Worm (Caenorhabditis elegans): ENCODE data around the gene grl-10.

grl-10 gene

ce11 chrV:7778999-7779398 is 4.7 kb downstream of the grl-10 start:
- TF ChIP-seq F49E8.2 (tag; optimal IDR thresholded peaks at IDR 0.05; ENCODE audit: borderline replicate concordance) (peak; percentile 39), lin-38 (GFP tag; IDR thresholded peaks at IDR 0.05) (peak; percentile 48; the same call in 1 of the 2 replicates), dmd-6 (GFP tag; IDR thresholded peaks at IDR 0.05) (no peak), zip-11 (GFP tag; IDR thresholded peaks at IDR 0.05) (no peak), nhr-28 (tag; optimal IDR thresholded peaks at IDR 0.05) (peak; percentile 37), pha-4 (GFP tag; IDR thresholded peaks at IDR 0.05) (0 out of 2 replicates have a peak, but pooled peaks have one; percentile 12), pha-4 (tag; optimal IDR thresholded peaks at IDR 0.05) (no peak), aha-1 (tag) (peak; percentile 57)

- TF ChIP-seq nhr-77 (tag; optimal IDR thresholded peaks at IDR 0.05) (no peak), nhr-76 (tag; optimal IDR thresholded peaks at IDR 0.05) (no peak), lin-15B (tag; optimal IDR thresholded peaks at IDR 0.05) (no peak), R02D3.7 (tag; optimal IDR thresholded peaks at IDR 0.05) (no peak), dpl-1 (GFP tag; optimal IDR thresholded peaks at IDR 0.05) (no peak), unc-39 (tag; optimal IDR thresholded peaks at IDR 0.05) (no peak)
These were observed 7.2 kb downstream of the grl-10 start, which contains the start of gene cyp-32A1 for ce11 chrV:7781511-7781910. Gene cyp-32A1, plus strand, starts transcription at chrV:7781811.

DNA sequence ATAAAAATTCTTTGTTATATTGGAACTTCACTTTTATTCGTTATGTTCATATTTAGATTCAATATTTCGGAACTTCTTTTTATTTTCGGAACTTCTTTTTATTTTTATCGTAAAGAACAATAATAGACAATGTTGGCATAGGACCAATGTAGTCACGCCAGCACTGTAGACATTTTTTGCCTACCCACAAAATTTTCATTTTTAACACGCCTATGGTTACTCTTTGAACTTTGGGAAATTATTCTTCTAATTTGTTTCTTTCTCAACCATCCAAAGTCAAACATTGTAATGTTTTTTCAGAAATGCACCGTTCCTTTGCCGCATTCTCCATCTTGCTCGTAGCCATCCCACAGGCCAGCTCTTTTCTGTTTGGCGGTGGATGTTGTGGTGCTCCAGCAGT is 10.8 kb downstream of the grl-10 start, which contains the start of gene C26F1.1:
Gene C26F1.1 (plus strand): TSS at position 301 of the 400 bp plus-strand sequence.
- peak in 1 of 2 experiments; percentile 2 for TF ChIP-seq unc-62 (GFP tag; optimal IDR thresholded peaks at IDR 0.05 in 1 of 2)
- no peak for TF ChIP-seq unc-62 (tag; optimal IDR thresholded peaks at IDR 0.05)
- TF ChIP-seq lir-3 (tag; optimal IDR thresholded peaks at IDR 0.05): no peak

- TF ChIP-seq ceh-20 (GFP tag; IDR thresholded peaks at IDR 0.05) (0 out of 2 replicates have a peak, but pooled peaks have one; percentile 38), vab-7 (GFP tag; IDR thresholded peaks at IDR 0.05) (no peak), unc-62 (GFP tag; optimal IDR thresholded peaks at IDR 0.05 in 1 of 2) (peak in 1 of 2 experiments; percentile 93), unc-62 (tag; optimal IDR thresholded peaks at IDR 0.05) (no peak), T20F7.1 (GFP tag; optimal IDR thresholded peaks at IDR 0.05) (no peak), attf-4 (tag; optimal IDR thresholded peaks at IDR 0.05) (no peak), spr-1 (tag; optimal IDR thresholded peaks at IDR 0.05) (no peak), aha-1 (tag) (no peak)
These were observed 11.5 kb downstream of the grl-10 start for ce11 chrV:7785885-7786284.

ce11 chrV:7786639-7787038 is 12.3 kb downstream of the grl-10 start:
- TF ChIP-seq hlh-30 (tag; optimal IDR thresholded peaks at IDR 0.05; ENCODE audit: insufficient read depth) (peak; percentile 57), lin-1 (GFP tag; IDR thresholded peaks at IDR 0.05) (0 out of 2 replicates have a peak, but pooled peaks have one; percentile 27), hlh-11 (tag; optimal IDR thresholded peaks at IDR 0.05) (peak; percentile 74), hif-1 (tag; optimal IDR thresholded peaks at IDR 0.05) (no peak), nhr-102 (tag; optimal IDR thresholded peaks at IDR 0.05) (no peak), nhr-28 (tag; optimal IDR thresholded peaks at IDR 0.05) (peak; percentile 50), aha-1 (tag) (no peak), pha-4 (GFP tag; IDR thresholded peaks at IDR 0.05) (peak; percentile 41; the same call in 1 of the 2 replicates), pha-4 (tag; optimal IDR thresholded peaks at IDR 0.05) (no peak), T26A8.4 (GFP tag; IDR thresholded peaks at IDR 0.05) (peak; percentile 44; the same call in 1 of the 2 replicates), nhr-48 (tag; optimal IDR thresholded peaks at IDR 0.05) (peak; percentile 52), daf-16 (GFP tag; optimal IDR thresholded peaks at IDR 0.05) (no peak), daf-16 (tag; optimal IDR thresholded peaks at IDR 0.05) (peak; percentile 67), ceh-32 (tag; optimal IDR thresholded peaks at IDR 0.05; ENCODE audit: poor library complexity) (no peak), pqm-1 (tag; optimal IDR thresholded peaks at IDR 0.05) (peak; percentile 83), vab-7 (GFP tag; IDR thresholded peaks at IDR 0.05) (no peak), dmd-6 (GFP tag; IDR thresholded peaks at IDR 0.05) (peak; percentile 50), egl-43 (GFP tag; IDR thresholded peaks at IDR 0.05) (no peak), mxl-3 (GFP tag; optimal IDR thresholded peaks at IDR 0.05) (peak; percentile 13), F10B5.3 (tag; optimal IDR thresholded peaks at IDR 0.05) (no peak), dve-1 (tag; optimal IDR thresholded peaks at IDR 0.05; ENCODE audit: insufficient read depth) (peak; percentile 71), tra-1 (GFP tag; IDR thresholded peaks at IDR 0.05) (peak; percentile 30; the same call in 1 of the 2 replicates)
